Worm (Caenorhabditis elegans): ENCODE measurements around the gene ZK355.3.

ce11 chrII:2952629-2953028 lies 25.2 kb upstream of the ZK355.3 start, which contains the start of gene irld-51:
- TF ChIP-seq sem-2 (GFP tag; optimal IDR thresholded peaks at IDR 0.05): no peak
- TF ChIP-seq flh-1 (GFP tag; optimal IDR thresholded peaks at IDR 0.05): no peak
- TF ChIP-seq mls-2 (tag; optimal IDR thresholded peaks at IDR 0.05): no peak
- TF ChIP-seq drap-1 (GFP tag; optimal IDR thresholded peaks at IDR 0.05): no peak
- TF ChIP-seq snpc-4 (tag; optimal IDR thresholded peaks at IDR 0.05): no peak
- no peak for TF ChIP-seq ces-1 (GFP tag; optimal IDR thresholded peaks at IDR 0.05)
- TF ChIP-seq nhr-237 (tag; optimal IDR thresholded peaks at IDR 0.05): no peak
- no peak for TF ChIP-seq nhr-28 (tag; optimal IDR thresholded peaks at IDR 0.05)
